Worm (Caenorhabditis elegans): Measurements from ENCODE around the gene nhr-175.

The nhr-175 gene

ce11 chrV:13866353-13866752, at the start of gene nhr-175:
Gene nhr-175 (plus strand): TSS chrV:13866691.
- no peak for TF ChIP-seq tbx-8 (GFP tag; optimal IDR thresholded peaks at IDR 0.05)
- no peak for TF ChIP-seq nhr-2 (tag; optimal IDR thresholded peaks at IDR 0.05)
- TF ChIP-seq ham-2 (GFP tag; optimal IDR thresholded peaks at IDR 0.05): peak; percentile 28
- no peak for TF ChIP-seq ztf-11 (tag; optimal IDR thresholded peaks at IDR 0.05)
- no peak for TF ChIP-seq mab-5 (tag; optimal IDR thresholded peaks at IDR 0.05)
- TF ChIP-seq elt-1 (tag; optimal IDR thresholded peaks at IDR 0.05; ENCODE audit: borderline replicate concordance, insufficient read depth): peak; percentile 91
- TF ChIP-seq ceh-43 (GFP tag; optimal IDR thresholded peaks at IDR 0.05): no peak
- TF ChIP-seq mep-1 (tag; optimal IDR thresholded peaks at IDR 0.05): no peak

DNA sequence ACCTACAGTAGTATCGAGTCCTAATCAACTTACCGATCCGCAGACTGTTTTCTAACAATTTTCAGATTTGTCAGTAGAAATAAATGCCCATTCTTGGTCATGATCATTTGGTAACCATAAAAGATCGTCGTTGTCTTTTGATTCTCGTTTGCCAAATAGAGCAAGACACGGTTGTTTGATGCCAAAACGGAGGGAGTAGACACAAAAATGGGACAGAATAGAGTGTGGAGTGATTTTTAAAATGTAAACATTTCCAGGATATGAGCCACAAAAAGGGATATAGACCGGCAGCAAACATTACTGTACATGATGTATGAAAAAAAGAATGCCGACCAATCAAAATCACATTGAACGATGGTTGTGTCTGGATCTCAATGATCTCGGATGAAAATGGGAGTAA, 49.6 kb upstream of the nhr-175 start, which contains the start of gene F55B12.2:
TSS of gene F55B12.2 (minus strand) at position 101 of the 400 bp plus-strand sequence.
- no peak for TF ChIP-seq bed-3 (GFP tag; optimal IDR thresholded peaks at IDR 0.05)
- TF ChIP-seq unc-39 (tag; optimal IDR thresholded peaks at IDR 0.05): no peak
- no peak for TF ChIP-seq hlh-1 (tag; optimal IDR thresholded peaks at IDR 0.05)
- TF ChIP-seq nhr-12 (tag; optimal IDR thresholded peaks at IDR 0.05): no peak
- no peak for TF ChIP-seq cnd-1 (tag; optimal IDR thresholded peaks at IDR 0.05)
- TF ChIP-seq flh-1 (GFP tag; optimal IDR thresholded peaks at IDR 0.05): no peak
- TF ChIP-seq unc-120 (tag; optimal IDR thresholded peaks at IDR 0.05; ENCODE audit: poor library complexity, severe bottlenecking): no peak
- no peak for TF ChIP-seq ces-1 (GFP tag; optimal IDR thresholded peaks at IDR 0.05)
- TF ChIP-seq tbx-8 (GFP tag; optimal IDR thresholded peaks at IDR 0.05): no peak
- no peak for TF ChIP-seq nhr-237 (tag; optimal IDR thresholded peaks at IDR 0.05)
- TF ChIP-seq mab-5 (tag; optimal IDR thresholded peaks at IDR 0.05): no peak
- no peak for TF ChIP-seq drap-1 (GFP tag; optimal IDR thresholded peaks at IDR 0.05)
- TF ChIP-seq zip-8 (tag; optimal IDR thresholded peaks at IDR 0.05): no peak

- TF ChIP-seq ham-2 (GFP tag; optimal IDR thresholded peaks at IDR 0.05) (no peak), sptf-1 (tag; optimal IDR thresholded peaks at IDR 0.05) (no peak), sem-2 (GFP tag; optimal IDR thresholded peaks at IDR 0.05) (no peak), ceh-83 (GFP tag; optimal IDR thresholded peaks at IDR 0.05) (no peak), flh-1 (GFP tag; optimal IDR thresholded peaks at IDR 0.05) (no peak), elt-3 (tag; optimal IDR thresholded peaks at IDR 0.05) (no peak), lin-13 (tag; optimal IDR thresholded peaks at IDR 0.05) (peak; percentile 61), mab-5 (tag; optimal IDR thresholded peaks at IDR 0.05) (no peak), lin-32 (GFP tag; optimal IDR thresholded peaks at IDR 0.05) (peak; percentile 55), hlh-1 (tag; optimal IDR thresholded peaks at IDR 0.05) (peak; percentile 51), elt-1 (tag; optimal IDR thresholded peaks at IDR 0.05; ENCODE audit: borderline replicate concordance, insufficient read depth) (no peak), unc-39 (tag; optimal IDR thresholded peaks at IDR 0.05) (no peak), mep-1 (tag; optimal IDR thresholded peaks at IDR 0.05) (peak; percentile 63), M03D4.4 (tag; optimal IDR thresholded peaks at IDR 0.05) (no peak), unc-120 (tag; optimal IDR thresholded peaks at IDR 0.05; ENCODE audit: poor library complexity, severe bottlenecking) (no peak), cnd-1 (tag; optimal IDR thresholded peaks at IDR 0.05) (no peak), ceh-43 (GFP tag; optimal IDR thresholded peaks at IDR 0.05) (no peak), nhr-12 (tag; optimal IDR thresholded peaks at IDR 0.05) (no peak), ztf-11 (tag; optimal IDR thresholded peaks at IDR 0.05) (no peak), drap-1 (GFP tag; optimal IDR thresholded peaks at IDR 0.05) (peak; percentile 23), blmp-1 (tag; optimal IDR thresholded peaks at IDR 0.05) (no peak), nhr-237 (tag; optimal IDR thresholded peaks at IDR 0.05) (no peak), mls-2 (tag; optimal IDR thresholded peaks at IDR 0.05) (no peak), tbx-8 (GFP tag; optimal IDR thresholded peaks at IDR 0.05) (no peak), snpc-4 (tag; optimal IDR thresholded peaks at IDR 0.05) (no peak), ceh-39 (tag; optimal IDR thresholded peaks at IDR 0.05) (no peak), bed-3 (GFP tag; optimal IDR thresholded peaks at IDR 0.05) (no peak), unc-62 (GFP tag; optimal IDR thresholded peaks at IDR 0.05) (no peak), nhr-2 (tag; optimal IDR thresholded peaks at IDR 0.05) (no peak), nhr-76 (tag; optimal IDR thresholded peaks at IDR 0.05) (no peak), lsy-2 (tag; optimal IDR thresholded peaks at IDR 0.05) (peak; percentile 67), ces-1 (GFP tag; optimal IDR thresholded peaks at IDR 0.05) (no peak), nhr-28 (tag; optimal IDR thresholded peaks at IDR 0.05) (no peak), zip-8 (tag; optimal IDR thresholded peaks at IDR 0.05) (no peak), pha-4 (tag; optimal IDR thresholded peaks at IDR 0.05) (peak; percentile 60)
These were observed 47.6 kb upstream of the nhr-175 start, which contains the start of gene sel-10 for ce11 chrV:13818824-13819408. Gene sel-10 (plus strand): TSS chrV:13819361.

Data from whole organism, mixed stage, embryonic.